Worm (Caenorhabditis elegans) whole organism, late embryonic: ENCODE results near the gene egrh-1.

Experiments
- T23F11.4 ChIP-seq: fragments of 200-800 bp; sonication (Bioruptor generic); optimal IDR thresholded peaks from 2 replicates; lab custom pipeline; 2018; ENCODE audit warnings: mild to moderate bottlenecking, missing genetic modification characterization, missing compliant biosample characterization
- ama-1 ChIP-seq: fragments of 150-350 bp; optimal IDR thresholded peaks from 2 replicates; lab custom pipeline; 2014
- ceh-22 ChIP-seq: sonication (generic microtip); optimal IDR thresholded peaks from 2 replicates; lab custom pipeline; 2017; ENCODE audit warnings: missing biosample characterization, missing genetic modification characterization
- ceh-48 ChIP-seq: sonication (generic microtip); optimal IDR thresholded peaks from 2 replicates; lab custom pipeline; 2016; ENCODE audit warnings: missing genetic modification characterization, inconsistent platforms, missing compliant biosample characterization
- nhr-11 ChIP-seq: fragments of 150-350 bp; optimal IDR thresholded peaks from 2 replicates; lab custom pipeline; 2014; ENCODE audit warnings: missing biosample characterization, missing genetic modification characterization
- pha-4 ChIP-seq: fragments of 150-350 bp; optimal IDR thresholded peaks from 2 replicates; lab custom pipeline; 2018; ENCODE audit warnings: missing biosample characterization, missing genetic modification reagents, missing genetic modification characterization
- pqm-1 ChIP-seq: sonication (generic microtip); optimal IDR thresholded peaks from 2 replicates; lab custom pipeline; 2016; ENCODE audit warnings: missing genetic modification characterization, missing compliant biosample characterization
- sox-4 ChIP-seq: sonication (generic microtip); optimal IDR thresholded peaks from 2 replicates; lab custom pipeline; 2017; ENCODE audit warnings: mild to moderate bottlenecking, missing genetic modification characterization, inconsistent platforms, missing compliant biosample characterization
- syd-9 ChIP-seq: sonication (generic microtip); optimal IDR thresholded peaks from 2 replicates; lab custom pipeline; 2016; ENCODE audit warnings: mild to moderate bottlenecking, missing genetic modification characterization, moderate library complexity, missing compliant biosample characterization
- tbx-2 ChIP-seq: sonication (generic microtip); optimal IDR thresholded peaks from 2 replicates; lab custom pipeline; 2016; ENCODE audit warnings: missing genetic modification characterization, missing compliant biosample characterization
- ztf-16 ChIP-seq: sonication (generic microtip); optimal IDR thresholded peaks from 2 replicates; lab custom pipeline; 2017; ENCODE audit warnings: missing genetic modification characterization, missing compliant biosample characterization

DNA sequence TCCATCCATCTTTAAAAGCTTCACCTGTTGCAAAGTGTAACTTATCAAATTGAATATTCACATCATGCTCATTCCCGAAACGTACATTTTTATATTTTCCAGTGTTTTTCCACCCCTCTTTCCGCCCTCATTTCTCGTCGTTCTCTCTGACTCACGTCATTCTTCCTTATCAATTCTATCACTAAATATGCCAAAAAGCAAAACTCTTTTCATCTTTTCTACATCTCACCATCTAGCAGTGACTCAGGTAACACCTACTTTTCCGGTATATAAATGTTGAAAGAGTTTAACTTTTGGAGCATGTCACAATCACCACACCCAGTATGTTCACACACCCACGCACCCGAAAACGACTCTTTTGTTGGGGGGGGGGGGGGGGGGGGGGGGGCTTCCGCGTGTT, 1.3 kb upstream of the egrh-1 start:
- TF ChIP-seq ama-1 (no peak), pqm-1 (tag; lab: Kevin White, UChicago) (no peak), syd-9 (tag; lab: Kevin White, UChicago) (no peak), ceh-22 (tag; lab: Kevin White, UChicago) (no peak), ceh-48 (tag; lab: Kevin White, UChicago) (no peak), ztf-16 (tag; lab: Kevin White, UChicago) (no peak), tbx-2 (tag; lab: Kevin White, UChicago) (no peak), sox-4 (tag; lab: Kevin White, UChicago) (no peak), T23F11.4 (GFP tag; lab: Kevin White, UChicago) (no peak), pha-4 (no peak), nhr-11 (tag; lab: Kevin White, UChicago) (no peak)
